Worm (Caenorhabditis elegans): ENCODE measurements around the gene Y43B11AR.3.

Y43B11AR.3 gene

DNA sequence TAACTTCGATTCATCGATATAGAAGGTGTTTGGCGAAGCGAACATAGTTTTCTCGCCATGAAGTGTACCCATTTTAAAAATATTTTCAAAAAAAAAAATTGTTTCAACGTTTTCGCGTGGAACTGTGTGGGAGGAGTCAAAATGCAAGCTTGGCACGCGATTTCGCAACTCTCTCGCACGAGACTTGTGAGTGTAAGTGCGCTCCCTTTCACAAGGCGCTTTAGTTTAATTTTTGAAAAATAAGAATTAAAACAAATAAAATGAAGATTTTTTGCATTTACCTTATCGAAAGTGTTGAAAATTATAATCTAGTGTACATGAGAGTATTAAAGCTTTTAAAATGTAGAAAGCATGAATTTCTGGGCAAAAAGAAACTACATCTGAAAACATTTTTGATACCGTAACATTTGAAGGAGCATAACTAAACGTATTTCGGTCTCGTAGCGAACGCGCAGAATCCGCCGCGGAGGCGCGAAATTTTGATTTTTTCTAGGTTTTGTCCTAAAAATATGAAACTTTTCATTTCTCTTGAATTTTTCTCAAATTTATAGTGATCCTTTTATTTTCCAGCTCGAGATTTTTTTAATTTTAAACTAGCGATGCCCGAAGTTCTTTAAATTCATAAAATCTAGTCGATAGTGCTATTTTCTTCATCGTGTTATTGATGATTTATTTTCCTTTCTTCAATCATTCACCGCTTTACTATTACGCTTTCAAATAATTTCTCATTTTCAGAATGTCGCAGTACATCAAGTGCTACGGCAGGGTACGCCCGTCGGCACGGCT is 43.8 kb downstream of the Y43B11AR.3 start, which contains the start of the genes cogc-2 and klp-18 (continued):
- TF ChIP-seq fkh-10 (GFP tag; optimal IDR thresholded peaks at IDR 0.05) = peak; percentile 51
- TF ChIP-seq mep-1 (tag; optimal IDR thresholded peaks at IDR 0.05) = peak; percentile 81
- TF ChIP-seq unc-98 (GFP tag; IDR thresholded peaks at IDR 0.05) = no peak
- peak; percentile 85 for TF ChIP-seq dsc-1 (tag; optimal IDR thresholded peaks at IDR 0.05)
- TF ChIP-seq nhr-237 (tag; optimal IDR thresholded peaks at IDR 0.05) = no peak
- TF ChIP-seq nhr-84 (tag; optimal IDR thresholded peaks at IDR 0.05) = no peak
- no peak for TF ChIP-seq aly-2 (tag; optimal IDR thresholded peaks at IDR 0.05)
- peak; percentile 95 for TF ChIP-seq skn-1 (tag; optimal IDR thresholded peaks at IDR 0.05)
- peak; percentile 90 for TF ChIP-seq nhr-71 (tag; optimal IDR thresholded peaks at IDR 0.05)
- peak; percentile 64 for TF ChIP-seq zip-4 (GFP tag; optimal IDR thresholded peaks at IDR 0.05)
- peak; percentile 83 for TF ChIP-seq unc-86 (tag; optimal IDR thresholded peaks at IDR 0.05)
- peak in 1 of 2 experiments; percentile 88 for TF ChIP-seq mdl-1 (tag; optimal IDR thresholded peaks at IDR 0.05)
- TF ChIP-seq hlh-17 (GFP tag; optimal IDR thresholded peaks at IDR 0.05; ENCODE audit: borderline replicate concordance) = no peak
- TF ChIP-seq sox-4 (tag; optimal IDR thresholded peaks at IDR 0.05) = peak; percentile 63
- TF ChIP-seq zag-1 (tag; optimal IDR thresholded peaks at IDR 0.05) = no peak
- peak; percentile 83 for TF ChIP-seq xbp-1 (tag; optimal IDR thresholded peaks at IDR 0.05)
- TF ChIP-seq egl-13 (tag; optimal IDR thresholded peaks at IDR 0.05) = peak; percentile 74
- TF ChIP-seq nhr-28 (tag; optimal IDR thresholded peaks at IDR 0.05) = no peak
- TF ChIP-seq ztf-11 (tag; optimal IDR thresholded peaks at IDR 0.05) = peak in 1 of 2 experiments; percentile 63
- peak; percentile 94 for TF ChIP-seq C16A3.4 (tag; optimal IDR thresholded peaks at IDR 0.05)
- no peak for TF ChIP-seq C34B4.2 (tag; optimal IDR thresholded peaks at IDR 0.05)
- no peak for TF ChIP-seq ets-5 (GFP tag; IDR thresholded peaks at IDR 0.05)
- peak; percentile 63 for TF ChIP-seq hpl-2 (GFP tag; optimal IDR thresholded peaks at IDR 0.05)
- TF ChIP-seq nhr-11 (tag; optimal IDR thresholded peaks at IDR 0.05) = peak; percentile 7
- TF ChIP-seq F16B12.6 (tag; optimal IDR thresholded peaks at IDR 0.05) = peak; percentile 50
- peak; percentile 71 for TF ChIP-seq irx-1 (tag; optimal IDR thresholded peaks at IDR 0.05)
- peak; percentile 96 to 97 for TF ChIP-seq efl-1 (optimal IDR thresholded peaks at IDR 0.05)
- TF ChIP-seq efl-1 (GFP tag; optimal IDR thresholded peaks at IDR 0.05 in 1 of 2) = peak; percentile 95 to 99
- no peak for TF ChIP-seq pag-3 (tag; optimal IDR thresholded peaks at IDR 0.05; ENCODE audit: borderline replicate concordance, insufficient read depth)
- peak; percentile 12 for TF ChIP-seq ceh-90 (tag; optimal IDR thresholded peaks at IDR 0.05)
- TF ChIP-seq efl-3 (GFP tag; optimal IDR thresholded peaks at IDR 0.05) = no peak
- peak; percentile 60; the same call in 1 of the 2 replicates for TF ChIP-seq ceh-88 (GFP tag; IDR thresholded peaks at IDR 0.05)
- no peak for TF ChIP-seq sptf-1 (tag; optimal IDR thresholded peaks at IDR 0.05)
- peak; percentile 85 for TF ChIP-seq nhr-85 (tag)

DNA sequence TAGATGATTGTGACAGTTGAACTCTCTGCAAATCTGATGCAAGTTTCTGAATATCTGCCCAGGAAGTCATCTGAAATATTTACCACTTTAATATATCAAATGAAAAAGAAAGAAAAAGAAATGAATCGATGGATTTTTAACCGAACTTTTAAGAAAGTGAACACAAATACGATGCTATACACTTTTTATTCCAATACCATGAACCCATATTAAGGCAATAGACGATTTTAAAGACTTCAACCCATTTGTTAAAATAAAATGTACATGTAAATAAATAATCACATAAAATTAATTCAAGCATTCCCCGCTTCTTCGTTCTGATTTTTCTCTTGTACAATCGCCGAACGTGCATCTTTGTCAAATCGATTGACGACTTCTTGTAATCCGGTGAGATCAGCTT is 46.7 kb downstream of the Y43B11AR.3 start, which contains the start of gene ufl-1:
Gene ufl-1 (minus strand): TSS at position 70 of the 400 bp plus-strand sequence.
- TF ChIP-seq efl-1 (optimal IDR thresholded peaks at IDR 0.05) (no peak), efl-1 (GFP tag; optimal IDR thresholded peaks at IDR 0.05 in 1 of 2) (peak in 1 of 2 experiments; percentile 50), unc-62 (GFP tag; optimal IDR thresholded peaks at IDR 0.05) (no peak)

DNA sequence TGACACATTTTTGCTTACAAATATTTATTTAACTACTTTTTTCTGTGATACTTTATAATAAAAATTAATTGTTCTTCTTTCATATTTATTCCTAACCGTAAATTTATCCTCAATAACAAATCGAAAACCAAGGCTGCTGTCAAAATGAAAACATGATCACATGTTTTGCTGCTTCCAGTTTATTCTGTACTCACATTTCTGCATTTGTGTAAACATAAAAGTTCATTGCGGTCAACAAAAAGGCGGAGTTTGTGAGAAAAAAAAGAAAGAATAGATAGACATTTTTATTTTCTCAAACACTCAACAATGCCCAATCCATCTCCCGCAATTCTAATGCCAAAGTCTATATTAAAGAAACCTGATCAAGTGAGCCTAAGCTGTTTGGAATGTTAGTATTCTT is 47.7 kb downstream of the Y43B11AR.3 start, which contains the start of gene C06G3.3:
Gene C06G3.3 (plus strand): TSS at position 301 of the 400 bp plus-strand sequence.
- TF ChIP-seq blmp-1 (tag; optimal IDR thresholded peaks at IDR 0.05) (peak; percentile 6), ceh-63 (GFP tag; optimal IDR thresholded peaks at IDR 0.05) (no peak)

DNA sequence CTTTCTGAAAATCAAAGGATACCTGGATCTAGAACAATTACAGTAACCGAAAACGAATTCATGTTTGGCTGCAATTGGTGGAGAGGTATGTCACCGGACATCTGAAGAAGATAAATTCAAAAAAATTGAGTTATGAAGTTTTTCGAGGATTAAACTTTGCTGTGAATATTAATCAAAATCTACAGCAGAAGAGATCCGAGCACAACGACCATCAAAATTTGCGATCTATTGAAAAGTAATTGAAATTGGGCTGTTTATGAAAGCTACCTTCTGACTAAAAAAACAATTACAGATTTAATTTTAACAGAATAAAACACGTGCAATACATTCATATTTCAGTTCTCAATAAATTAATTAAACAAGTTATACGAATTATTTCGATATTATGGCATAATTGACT is 51.1 kb downstream of the Y43B11AR.3 start, which contains the start of gene C06G3.8:
Gene C06G3.8 (minus strand): TSS at position 101 of the 400 bp plus-strand sequence.
- TF ChIP-seq nhr-71 (tag; optimal IDR thresholded peaks at IDR 0.05) = no peak
- no peak for TF ChIP-seq C04F5.9 (tag; optimal IDR thresholded peaks at IDR 0.05)
- TF ChIP-seq ceh-63 (GFP tag; optimal IDR thresholded peaks at IDR 0.05) = no peak
- no peak for TF ChIP-seq C34B4.2 (tag; optimal IDR thresholded peaks at IDR 0.05)
- no peak for TF ChIP-seq dsc-1 (tag; optimal IDR thresholded peaks at IDR 0.05)
- no peak for TF ChIP-seq nhr-28 (tag; optimal IDR thresholded peaks at IDR 0.05)

All from whole organism, L1 larva.